Worm (Caenorhabditis elegans): ENCODE measurements around the gene ntc-1.

- TF ChIP-seq nhr-237 (tag; optimal IDR thresholded peaks at IDR 0.05), result no peak
- peak; percentile 79 for TF ChIP-seq ces-1 (GFP tag; optimal IDR thresholded peaks at IDR 0.05)
- TF ChIP-seq elt-3 (tag; optimal IDR thresholded peaks at IDR 0.05), result no peak
- TF ChIP-seq snpc-4 (tag; optimal IDR thresholded peaks at IDR 0.05), result no peak
Observed at ce11 chrX:4859582-4860095, 6.3 kb upstream of the ntc-1 start, which contains the start of gene add-1.

All from whole organism, mixed stage, embryonic.